Fruit fly (Drosophila melanogaster) whole organism, prepupa: ENCODE data around the gene CG14694.

Experiments
- CG16779 ChIP-seq: fragments of 200-800 bp; sonication (Bioruptor generic); optimal IDR thresholded peaks from 3 replicates; lab custom pipeline; 2017; ENCODE audit warnings: missing biosample characterization, mild to moderate bottlenecking, missing genetic modification characterization
- CG7368 ChIP-seq: fragments of 200-800 bp; sonication (Bioruptor generic); optimal IDR thresholded peaks from 3 replicates; lab custom pipeline; 2016; ENCODE audit warnings: missing biosample characterization, missing genetic modification characterization
- Hr4 ChIP-seq: fragments of 200-800 bp; sonication (Bioruptor generic); optimal IDR thresholded peaks from 3 replicates; lab custom pipeline; 2016; ENCODE audit warnings: missing biosample characterization, missing genetic modification characterization
- Lpt ChIP-seq: fragments of 200-800 bp; sonication (Bioruptor generic); optimal IDR thresholded peaks from 3 replicates; lab custom pipeline; 2016; ENCODE audit warnings: missing biosample characterization, missing genetic modification characterization
- OdsH ChIP-seq: fragments of 200-800 bp; sonication (Bioruptor generic); optimal IDR thresholded peaks from 3 replicates; lab custom pipeline; 2016; ENCODE audit warnings: missing biosample characterization, missing genetic modification characterization
- esn ChIP-seq: fragments of 200-800 bp; sonication (Bioruptor generic); optimal IDR thresholded peaks from 2 replicates; lab custom pipeline; 2016; ENCODE audit warnings: missing biosample characterization, mild to moderate bottlenecking, missing genetic modification characterization, moderate library complexity
- spab ChIP-seq: fragments of 200-800 bp; sonication (Bioruptor generic); optimal IDR thresholded peaks from 2 replicates; lab custom pipeline; 2017; ENCODE audit warnings: missing biosample characterization, mild to moderate bottlenecking, missing genetic modification characterization, missing genetic modification reagents
- svp ChIP-seq: fragments of 200-800 bp; sonication (Bioruptor generic); peaks from one replicate; lab custom pipeline; 2016; ENCODE audit warnings: missing biosample characterization, missing genetic modification characterization

DNA sequence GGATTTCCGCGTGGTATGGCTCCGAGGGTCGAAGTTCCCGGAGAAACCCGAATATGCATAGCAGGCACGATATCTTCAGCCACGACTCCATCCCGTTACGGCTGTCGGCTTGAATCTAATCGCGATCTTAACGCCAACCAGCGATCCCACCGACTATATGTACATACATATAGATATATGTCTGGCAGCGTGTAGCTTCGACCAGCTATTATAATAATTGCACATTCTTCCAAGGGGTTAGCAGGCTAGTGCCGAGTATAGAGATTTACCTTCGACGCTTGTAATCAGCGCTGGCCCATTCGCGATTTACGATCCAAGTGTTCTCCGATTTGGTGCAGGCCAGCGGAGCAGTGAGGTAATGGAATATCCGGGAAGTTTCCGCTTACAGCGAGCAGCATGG is at the start of gene CG14694:
- TF ChIP-seq spab (GFP tag; lab: Kevin White, UChicago) (no peak), Lpt (GFP tag; lab: Kevin White, UChicago) (no peak), CG16779 (no peak), OdsH (GFP tag; lab: Kevin White, UChicago) (no peak), svp (no peak), esn (GFP tag; lab: Kevin White, UChicago) (no peak), CG7368 (no peak), Hr4 (no peak)
